Worm (Caenorhabditis elegans) whole organism, L2 larva: ENCODE results near the gene F14D2.15.

ENCODE experiments used
- C34F6.9 ChIP-seq: fragments of 150-350 bp; optimal IDR thresholded peaks from 2 replicates; lab custom pipeline; 2014; ENCODE audit warnings: missing biosample characterization, missing genetic modification characterization
- R02D3.7 ChIP-seq: fragments of 150-350 bp; optimal IDR thresholded peaks from 2 replicates; lab custom pipeline; 2014; ENCODE audit warnings: missing biosample characterization, missing genetic modification characterization
- Y55F3AM.14 ChIP-seq: fragments of 200-800 bp; sonication (Bioruptor generic); optimal IDR thresholded peaks from 2 replicates; lab custom pipeline; 2018; ENCODE audit warnings: mild to moderate bottlenecking, missing genetic modification characterization, missing compliant biosample characterization
- ZK546.5 ChIP-seq: sonication (generic microtip); optimal IDR thresholded peaks from 2 replicates; lab custom pipeline; 2017; ENCODE audit warnings: missing biosample characterization, missing genetic modification characterization
- alr-1 ChIP-seq: fragments of 150-350 bp; optimal IDR thresholded peaks from 2 replicates; lab custom pipeline; 2014; ENCODE audit warnings: missing biosample characterization, missing genetic modification characterization
- ama-1 ChIP-seq: fragments of 150-350 bp; optimal IDR thresholded peaks from 2 replicates; lab custom pipeline; 2018; ENCODE audit warnings: inconsistent platforms
- ceh-16 ChIP-seq: fragments of 150-350 bp; optimal IDR thresholded peaks from 2 replicates; lab custom pipeline; 2014; ENCODE audit warnings: missing biosample characterization, missing genetic modification characterization
- ceh-82 ChIP-seq: fragments of 150-350 bp; optimal IDR thresholded peaks from 2 replicates; lab custom pipeline; 2014; ENCODE audit warnings: missing biosample characterization, missing genetic modification characterization
- crh-2 ChIP-seq: sonication (generic microtip); optimal IDR thresholded peaks from 2 replicates; lab custom pipeline; 2017; ENCODE audit warnings: missing biosample characterization, missing genetic modification characterization
- dmd-4 ChIP-seq: sonication (generic microtip); optimal IDR thresholded peaks from 2 replicates; lab custom pipeline; 2017; ENCODE audit warnings: missing biosample characterization, missing genetic modification characterization
- elt-1 ChIP-seq: fragments of 150-350 bp; optimal IDR thresholded peaks from 2 replicates; lab custom pipeline; 2014; ENCODE audit warnings: missing biosample characterization, missing genetic modification characterization
- fos-1 ChIP-seq: fragments of 150-350 bp; optimal IDR thresholded peaks from 2 replicates; lab custom pipeline; 2014; ENCODE audit warnings: missing biosample characterization, missing genetic modification characterization
- gmeb-1 ChIP-seq: fragments of 150-350 bp; optimal IDR thresholded peaks from 2 replicates; lab custom pipeline; 2014; ENCODE audit warnings: missing biosample characterization, missing genetic modification characterization
- lin-11 ChIP-seq: fragments of 150-350 bp; sonication (generic microtip); optimal IDR thresholded peaks from 2 replicates; lab custom pipeline; 2014; ENCODE audit warnings: missing biosample characterization, missing genetic modification characterization, inconsistent platforms, mixed read lengths
- lin-13 ChIP-seq: fragments of 150-350 bp; optimal IDR thresholded peaks from 2 replicates; lab custom pipeline; 2014; ENCODE audit warnings: missing biosample characterization, missing genetic modification reagents, missing genetic modification characterization
- lin-39 ChIP-seq: fragments of 150-350 bp; optimal IDR thresholded peaks from 2 replicates; lab custom pipeline; 2014; ENCODE audit warnings: missing biosample characterization, missing genetic modification reagents, missing genetic modification characterization
- lsy-2 ChIP-seq, 2 experiments: fragments of 150-350 bp in 1 of 2; sonication (generic microtip) in 1 of 2; optimal IDR thresholded peaks; 2 replicates each; lab custom pipeline; 2014 to 2017; ENCODE audit warnings: missing biosample characterization in 2 of 2, missing genetic modification characterization in 2 of 2
- mab-5 ChIP-seq: fragments of 150-350 bp; optimal IDR thresholded peaks from 2 replicates; lab custom pipeline; 2014; ENCODE audit warnings: missing biosample characterization, missing genetic modification characterization
- mbf-1 ChIP-seq: sonication (generic microtip); optimal IDR thresholded peaks from 2 replicates; lab custom pipeline; 2017; ENCODE audit warnings: missing biosample characterization, missing genetic modification characterization
- mdl-1 ChIP-seq, 2 experiments: fragments of 150-350 bp in 1 of 2; sonication (generic microtip) in 1 of 2; optimal IDR thresholded peaks; 2 replicates each; lab custom pipeline; 2017; ENCODE audit warnings: missing biosample characterization in 2 of 2, missing genetic modification characterization in 2 of 2
- nhr-10 ChIP-seq: sonication (generic microtip); optimal IDR thresholded peaks from 2 replicates; lab custom pipeline; 2017; ENCODE audit warnings: missing biosample characterization, missing genetic modification characterization
- nhr-11 ChIP-seq: fragments of 150-350 bp; optimal IDR thresholded peaks from 2 replicates; lab custom pipeline; 2014; ENCODE audit warnings: missing biosample characterization, missing genetic modification characterization
- nhr-12 ChIP-seq: fragments of 150-350 bp; optimal IDR thresholded peaks from 2 replicates; lab custom pipeline; 2014; ENCODE audit warnings: missing biosample characterization, missing genetic modification characterization
- nhr-129 ChIP-seq: fragments of 150-350 bp; optimal IDR thresholded peaks from 2 replicates; lab custom pipeline; 2014; ENCODE audit warnings: missing biosample characterization, missing genetic modification characterization
- nhr-23 ChIP-seq: fragments of 150-350 bp; optimal IDR thresholded peaks from 2 replicates; lab custom pipeline; 2014; ENCODE audit warnings: missing biosample characterization, missing genetic modification reagents, missing genetic modification characterization
- nhr-237 ChIP-seq: fragments of 150-350 bp; optimal IDR thresholded peaks from 2 replicates; lab custom pipeline; 2014; ENCODE audit warnings: missing biosample characterization, missing genetic modification characterization
- nhr-25 ChIP-seq: fragments of 150-350 bp; sonication (generic microtip); optimal IDR thresholded peaks from 3 replicates; lab custom pipeline; 2014; ENCODE audit warnings: missing biosample characterization, missing genetic modification characterization
- nhr-77 ChIP-seq: fragments of 150-350 bp; optimal IDR thresholded peaks from 2 replicates; lab custom pipeline; 2014; ENCODE audit warnings: missing biosample characterization, missing genetic modification characterization
- peb-1 ChIP-seq: fragments of 150-350 bp; optimal IDR thresholded peaks from 2 replicates; lab custom pipeline; 2014; ENCODE audit warnings: missing biosample characterization, missing genetic modification characterization
- sem-4 ChIP-seq: fragments of 150-350 bp; optimal IDR thresholded peaks from 2 replicates; lab custom pipeline; 2014; ENCODE audit warnings: missing biosample characterization, missing genetic modification reagents, missing genetic modification characterization
- skn-1 ChIP-seq: sonication (generic microtip); optimal IDR thresholded peaks from 2 replicates; lab custom pipeline; 2017; ENCODE audit warnings: missing biosample characterization, missing genetic modification characterization
- sma-3 ChIP-seq: sonication (generic microtip); optimal IDR thresholded peaks from 2 replicates; lab custom pipeline; 2016; ENCODE audit warnings: missing genetic modification reagents, missing genetic modification characterization, missing compliant biosample characterization
- sma-9 ChIP-seq, 2 experiments: fragments of 150-350 bp in 1 of 2; sonication (generic microtip) in 1 of 2; optimal IDR thresholded peaks; 2 replicates each; lab custom pipeline; 2014 to 2016; ENCODE audit warnings: missing genetic modification characterization in 2 of 2, mild to moderate bottlenecking in 1 of 2, missing biosample characterization in 1 of 2, missing compliant biosample characterization in 1 of 2, missing genetic modification reagents in 1 of 2, moderate library complexity in 1 of 2
- snpc-4 ChIP-seq: fragments of 150-350 bp; optimal IDR thresholded peaks from 2 replicates; lab custom pipeline; 2014; ENCODE audit warnings: missing biosample characterization, missing genetic modification characterization
- unc-39 ChIP-seq: fragments of 150-350 bp; optimal IDR thresholded peaks from 2 replicates; lab custom pipeline; 2014; ENCODE audit warnings: missing biosample characterization, missing genetic modification characterization
- unc-55 ChIP-seq: fragments of 150-350 bp; sonication (generic microtip); optimal IDR thresholded peaks from 3 replicates; lab custom pipeline; 2014; ENCODE audit warnings: missing biosample characterization, missing genetic modification reagents, missing genetic modification characterization
- unc-62 ChIP-seq: fragments of 150-350 bp; optimal IDR thresholded peaks from 2 replicates; lab custom pipeline; 2014; ENCODE audit warnings: missing biosample characterization, missing genetic modification reagents, missing genetic modification characterization
- zag-1 ChIP-seq: fragments of 150-350 bp; optimal IDR thresholded peaks from 2 replicates; lab custom pipeline; 2014; ENCODE audit warnings: missing biosample characterization, missing genetic modification characterization
- ztf-1 ChIP-seq: fragments of 200-800 bp; sonication (Bioruptor generic); conservative IDR thresholded peaks from 2 replicates; pipeline ENCODE4 v1.3.6; 2022; ENCODE audit warnings: missing genetic modification characterization, missing compliant biosample characterization
- ztf-11 ChIP-seq: sonication (generic microtip); optimal IDR thresholded peaks from 2 replicates; lab custom pipeline; 2017; ENCODE audit warnings: missing biosample characterization, missing genetic modification characterization
- ztf-4 ChIP-seq: fragments of 150-350 bp; optimal IDR thresholded peaks from 2 replicates; lab custom pipeline; 2014; ENCODE audit warnings: missing biosample characterization, missing genetic modification characterization

Gene F14D2.15

DNA sequence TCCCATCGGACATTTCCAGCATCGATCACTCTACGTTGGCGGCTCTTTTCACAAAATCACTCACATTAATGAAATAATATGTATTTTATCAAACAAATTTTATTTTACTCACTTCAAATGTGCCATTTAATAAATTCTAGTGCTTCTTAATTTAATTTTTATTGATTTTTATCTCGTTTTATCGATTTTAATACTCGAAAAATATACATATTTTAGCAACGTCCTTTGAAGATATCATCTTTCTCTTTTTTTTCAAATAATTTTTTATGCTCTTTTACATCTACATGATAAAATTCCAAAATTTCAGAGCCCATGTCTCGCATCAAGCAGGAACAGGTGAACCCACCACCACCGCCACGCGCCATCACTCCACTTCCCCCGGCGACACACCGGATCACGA, 15.2 kb upstream of the F14D2.15 start, which contains the start of the genes lido-14 and bath-27:
lido-14 (plus strand) TSS at position 301 of the 400 bp plus-strand sequence.
bath-27 (plus strand) TSS at position 306 of the 400 bp plus-strand sequence.
- TF ChIP-seq fos-1 (tag; lab: Kevin White, UChicago) (no peak), mdl-1 (tag; optimal IDR thresholded peaks at IDR 0.05; lab: Kevin White, UChicago) (no peak), lin-39 (tag; lab: Kevin White, UChicago) (no peak), sma-3 (GFP tag; lab: Kevin White, UChicago) (no peak), lin-11 (no peak), dmd-4 (tag; lab: Kevin White, UChicago) (no peak), mab-5 (tag; lab: Kevin White, UChicago) (no peak), nhr-10 (tag; lab: Kevin White, UChicago) (no peak), gmeb-1 (tag; lab: Kevin White, UChicago) (no peak), nhr-77 (tag; lab: Kevin White, UChicago) (no peak), peb-1 (tag; lab: Kevin White, UChicago) (no peak), ceh-82 (no peak), ztf-1 (GFP tag; lab: Robert Waterston, UW) (no peak), snpc-4 (tag; lab: Kevin White, UChicago) (no peak), sem-4 (tag; lab: Kevin White, UChicago) (no peak), unc-62 (GFP tag; lab: Kevin White, UChicago) (no peak), nhr-25 (tag; lab: Kevin White, UChicago) (no peak), nhr-11 (tag; lab: Kevin White, UChicago) (no peak), nhr-129 (tag; lab: Kevin White, UChicago) (no peak), skn-1 (no peak)
- TF ChIP-seq, all 48 proteins: peak for 0

DNA sequence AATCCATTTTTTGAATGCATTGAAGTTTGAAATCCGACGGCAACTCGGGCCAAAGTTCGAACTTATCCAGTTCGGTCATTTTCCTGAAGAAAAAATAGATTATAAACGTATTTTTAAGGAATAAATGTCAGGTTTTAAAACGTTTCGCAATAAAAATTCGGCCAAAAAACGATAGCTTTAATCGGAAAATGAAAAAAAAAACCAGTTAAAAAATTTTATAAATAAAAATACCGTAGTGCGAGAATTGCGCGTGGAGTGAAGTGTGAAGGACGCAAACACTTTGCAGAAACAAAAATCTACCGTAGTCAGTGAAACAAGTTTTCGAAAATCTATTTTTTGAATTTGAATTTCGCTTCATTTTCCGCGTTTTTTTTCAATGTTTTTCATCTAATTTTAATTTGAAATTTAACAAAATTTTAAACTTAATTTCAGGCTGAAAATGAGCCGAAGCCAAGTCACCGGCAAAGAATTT, 6.2 kb upstream of the F14D2.15 start, which contains the start of gene F14D2.8:
F14D2.8 (minus strand) TSS at position 51 of the 472 bp plus-strand sequence.
- TF ChIP-seq ztf-11 (tag; lab: Kevin White, UChicago) (no peak), nhr-23 (tag; lab: Kevin White, UChicago) (no peak), crh-2 (tag; lab: Kevin White, UChicago) (no peak), zag-1 (tag; lab: Kevin White, UChicago) (no peak), ZK546.5 (tag; lab: Kevin White, UChicago) (no peak), lsy-2 (tag; optimal IDR thresholded peaks at IDR 0.05; lab: Kevin White, UChicago) (no peak), nhr-10 (tag; lab: Kevin White, UChicago) (no peak), mdl-1 (tag; optimal IDR thresholded peaks at IDR 0.05; lab: Kevin White, UChicago) (no peak), ama-1 (lab: Kevin White, UChicago) (no peak), ceh-16 (tag; lab: Kevin White, UChicago) (no peak), sma-9 (GFP tag; optimal IDR thresholded peaks at IDR 0.05; lab: Kevin White, UChicago) (no peak), sma-9 (tag; optimal IDR thresholded peaks at IDR 0.05; lab: Kevin White, UChicago) (no peak), R02D3.7 (tag; lab: Kevin White, UChicago) (no peak), unc-62 (GFP tag; lab: Kevin White, UChicago) (no peak), ztf-4 (tag; lab: Kevin White, UChicago) (no peak), lin-13 (GFP tag; lab: Kevin White, UChicago) (no peak), lin-39 (tag; lab: Kevin White, UChicago) (no peak), nhr-11 (tag; lab: Kevin White, UChicago) (no peak), fos-1 (tag; lab: Kevin White, UChicago) (no peak), Y55F3AM.14 (GFP tag; lab: Kevin White, UChicago) (no peak), nhr-25 (tag; lab: Kevin White, UChicago) (no peak)

DNA sequence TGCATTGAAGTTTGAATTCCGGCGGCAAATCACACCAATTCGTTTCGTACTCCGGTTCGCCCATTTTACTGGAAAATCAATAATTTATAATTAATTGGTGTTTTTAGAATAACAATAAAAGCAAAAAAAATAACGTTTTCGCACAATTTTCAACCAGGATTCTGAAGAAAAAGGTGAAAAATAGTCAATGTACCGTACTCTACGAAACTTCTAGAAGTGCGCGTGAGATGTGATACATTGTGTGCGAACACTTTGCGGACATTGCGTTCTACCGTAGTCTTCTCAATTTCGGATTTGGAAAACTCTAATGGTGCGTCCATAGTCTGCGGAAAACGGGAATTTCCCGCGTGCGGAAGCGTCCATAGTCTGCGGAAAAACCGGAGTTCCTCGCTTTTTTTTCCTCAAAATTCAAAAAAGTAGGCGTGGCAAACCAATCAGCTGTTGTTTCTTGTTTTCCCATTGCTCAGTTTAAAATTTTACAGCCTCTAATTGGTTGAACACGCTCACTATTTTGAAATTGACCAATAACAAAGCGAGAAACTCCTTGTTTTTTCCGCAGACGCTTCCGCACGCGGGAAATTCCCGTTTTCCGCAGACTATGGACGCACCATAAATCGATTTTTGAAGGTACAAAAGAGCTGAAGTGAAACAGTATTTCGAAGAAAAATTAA, 4.5 kb upstream of the F14D2.15 start, which contains the start of the genes F14D2.14 and bath-29:
F14D2.14 (minus strand) TSS at position 51 of the 671 bp plus-strand sequence.
bath-29 (plus strand) TSS at position 621 of the 671 bp plus-strand sequence.
- TF ChIP-seq elt-1 (tag; lab: Kevin White, UChicago) = no peak
- TF ChIP-seq unc-55 (GFP tag; lab: Kevin White, UChicago) = no peak
- TF ChIP-seq snpc-4 (tag; lab: Kevin White, UChicago) = no peak
- no peak for TF ChIP-seq peb-1 (tag; lab: Kevin White, UChicago)
- TF ChIP-seq mab-5 (tag; lab: Kevin White, UChicago) = no peak
- no peak for TF ChIP-seq mbf-1 (tag; lab: Kevin White, UChicago)
- TF ChIP-seq unc-39 (tag; lab: Kevin White, UChicago) = no peak
- no peak for TF ChIP-seq alr-1 (tag; lab: Kevin White, UChicago)
- TF ChIP-seq ztf-1 (GFP tag; lab: Robert Waterston, UW) = no peak
- TF ChIP-seq nhr-10 (tag; lab: Kevin White, UChicago) = no peak
- TF ChIP-seq ama-1 (lab: Kevin White, UChicago) = no peak
- no peak for TF ChIP-seq ceh-16 (tag; lab: Kevin White, UChicago)
- no peak for TF ChIP-seq lin-13 (GFP tag; lab: Kevin White, UChicago)
- no peak for TF ChIP-seq Y55F3AM.14 (GFP tag; lab: Kevin White, UChicago)
- TF ChIP-seq sma-9 (GFP tag; optimal IDR thresholded peaks at IDR 0.05; lab: Kevin White, UChicago) = no peak
- TF ChIP-seq sma-9 (tag; optimal IDR thresholded peaks at IDR 0.05; lab: Kevin White, UChicago) = no peak
- no peak for TF ChIP-seq nhr-237 (tag; lab: Kevin White, UChicago)
- no peak for TF ChIP-seq zag-1 (tag; lab: Kevin White, UChicago)
- no peak for TF ChIP-seq nhr-12 (tag; lab: Kevin White, UChicago)
- no peak for TF ChIP-seq C34F6.9 (tag; lab: Kevin White, UChicago)
